Worm (Caenorhabditis elegans): ENCODE measurements around the gene F16G10.8.
A peak's percentile ranks its signal among the peaks of the same experiment; 100 is the strongest.

Gene F16G10.8

DNA sequence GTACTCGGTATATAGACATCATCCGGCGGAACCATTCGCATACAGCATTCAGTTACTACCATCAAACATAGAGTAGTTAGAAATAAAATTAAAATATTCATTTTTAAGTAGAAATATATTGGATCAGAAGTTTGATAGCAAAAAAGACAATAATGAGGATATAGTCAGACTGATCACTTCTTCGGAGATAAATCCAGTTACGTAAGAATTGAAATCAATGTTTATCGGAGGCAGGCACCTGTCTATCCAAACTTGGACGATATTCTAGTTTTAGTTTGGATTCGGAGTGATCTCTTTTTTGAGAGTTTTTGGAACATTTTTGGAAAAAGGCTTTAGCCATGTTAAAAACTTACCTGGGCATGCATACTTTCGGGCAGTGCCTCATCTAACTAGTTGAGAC, at the start of gene F16G10.8:
Gene F16G10.8 (minus strand): TSS at position 101 of the 400 bp plus-strand sequence.
- TF ChIP-seq ztf-11 (tag; optimal IDR thresholded peaks at IDR 0.05) = no peak
- TF ChIP-seq nhr-43 (tag; optimal IDR thresholded peaks at IDR 0.05; ENCODE audit: poor library complexity, severe bottlenecking) = no peak
- TF ChIP-seq eor-1 (tag; optimal IDR thresholded peaks at IDR 0.05) = no peak
- no peak for TF ChIP-seq jun-1 (tag; optimal IDR thresholded peaks at IDR 0.05)
- no peak for TF ChIP-seq egl-5 (tag; optimal IDR thresholded peaks at IDR 0.05)
- TF ChIP-seq ceh-82 (tag; optimal IDR thresholded peaks at IDR 0.05) = no peak
- TF ChIP-seq mml-1 (tag; optimal IDR thresholded peaks at IDR 0.05) = no peak
- TF ChIP-seq nfya-1 (tag; optimal IDR thresholded peaks at IDR 0.05; ENCODE audit: insufficient read depth) = no peak

DNA sequence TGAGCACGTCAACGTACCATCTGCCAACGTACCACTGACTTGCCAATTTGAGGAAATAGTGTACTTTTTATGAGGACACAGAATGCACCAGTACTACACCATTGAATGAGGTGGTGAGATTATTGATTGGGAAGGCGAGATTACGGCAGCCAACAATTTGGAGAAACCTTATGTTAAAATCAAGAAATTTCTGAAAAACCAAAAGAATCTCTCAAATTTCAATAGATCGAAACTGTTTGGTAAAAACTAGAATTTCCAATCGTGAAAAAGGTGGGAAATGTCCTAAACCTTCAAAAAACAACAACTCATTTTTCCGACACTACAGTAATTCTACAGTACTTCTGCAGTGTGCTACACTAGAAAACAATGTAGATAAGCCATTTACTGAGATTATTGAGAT, 48.7 kb upstream of the F16G10.8 start, which contains the start of gene ceh-86:
Gene ceh-86 (minus strand): TSS at position 101 of the 400 bp plus-strand sequence.
- TF ChIP-seq aly-2 (tag; optimal IDR thresholded peaks at IDR 0.05) = no peak
- no peak for TF ChIP-seq daf-12 (tag; optimal IDR thresholded peaks at IDR 0.05)
- TF ChIP-seq elt-3 (tag; optimal IDR thresholded peaks at IDR 0.05) = no peak
- TF ChIP-seq mdl-1 (tag; optimal IDR thresholded peaks at IDR 0.05) = no peak
- no peak for TF ChIP-seq skn-1 (tag; optimal IDR thresholded peaks at IDR 0.05)
- TF ChIP-seq lsy-12 (tag; optimal IDR thresholded peaks at IDR 0.05) = no peak
- TF ChIP-seq nhr-43 (tag; optimal IDR thresholded peaks at IDR 0.05; ENCODE audit: poor library complexity, severe bottlenecking) = no peak
- TF ChIP-seq R02D3.7 (tag; optimal IDR thresholded peaks at IDR 0.05) = no peak
- TF ChIP-seq pqm-1 (tag; optimal IDR thresholded peaks at IDR 0.05) = no peak
- TF ChIP-seq egl-5 (tag; optimal IDR thresholded peaks at IDR 0.05) = no peak
- no peak for TF ChIP-seq ceh-16 (tag; optimal IDR thresholded peaks at IDR 0.05)
- TF ChIP-seq ZK546.5 (tag; optimal IDR thresholded peaks at IDR 0.05) = no peak
- no peak for TF ChIP-seq eor-1 (tag; optimal IDR thresholded peaks at IDR 0.05)
- no peak for TF ChIP-seq nhr-237 (tag; optimal IDR thresholded peaks at IDR 0.05)
- TF ChIP-seq nhr-12 (tag; optimal IDR thresholded peaks at IDR 0.05) = no peak
- no peak for TF ChIP-seq pha-4 (tag; optimal IDR thresholded peaks at IDR 0.05)

DNA sequence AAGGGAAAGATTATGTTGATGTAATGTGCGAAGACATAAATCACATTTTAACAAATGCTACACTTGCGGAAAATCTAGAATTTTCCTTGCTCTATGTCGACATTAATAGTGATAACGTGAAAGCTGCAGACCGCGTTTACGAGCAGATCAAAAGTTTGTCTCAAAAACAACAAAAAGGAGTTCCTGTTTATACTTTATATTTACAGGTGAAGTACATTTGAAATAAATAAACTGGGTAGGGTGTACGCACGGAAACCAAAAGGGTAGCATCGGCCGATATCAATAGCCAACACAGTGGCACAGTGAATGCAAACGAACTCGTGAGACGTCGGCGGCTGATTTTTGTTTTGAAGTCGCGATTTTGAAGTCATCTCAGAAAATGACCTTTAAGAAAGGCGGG, 39.2 kb upstream of the F16G10.8 start:
- TF ChIP-seq ZK546.5 (tag; optimal IDR thresholded peaks at IDR 0.05) (no peak), elt-2 (tag; optimal IDR thresholded peaks at IDR 0.05) (peak; percentile 6)

ce11 chrII:2421905-2422304, 38.7 kb upstream of the F16G10.8 start, which contains the start of gene F42G2.2:
Gene F42G2.2, plus strand, starts transcription at chrII:2422205.
- TF ChIP-seq ceh-9 (tag; optimal IDR thresholded peaks at IDR 0.05) = no peak
- no peak for TF ChIP-seq jun-1 (tag; optimal IDR thresholded peaks at IDR 0.05)
- TF ChIP-seq nhr-28 (tag; optimal IDR thresholded peaks at IDR 0.05) = no peak
- TF ChIP-seq fos-1 (tag; optimal IDR thresholded peaks at IDR 0.05) = no peak
- TF ChIP-seq ZK546.5 (tag; optimal IDR thresholded peaks at IDR 0.05) = no peak
- no peak for TF ChIP-seq egl-27 (tag; optimal IDR thresholded peaks at IDR 0.05)

- TF ChIP-seq tbx-2 (tag; optimal IDR thresholded peaks at IDR 0.05) (no peak), pha-4 (tag; optimal IDR thresholded peaks at IDR 0.05) (peak; percentile 36), pqm-1 (tag; optimal IDR thresholded peaks at IDR 0.05) (peak; percentile 57), lsy-12 (tag; optimal IDR thresholded peaks at IDR 0.05) (no peak), elt-2 (tag; optimal IDR thresholded peaks at IDR 0.05) (peak; percentile 52)
Measured at ce11 chrII:2421185-2421584, 38.0 kb upstream of the F16G10.8 start.

- peak; percentile 62 for TF ChIP-seq elt-2 (tag; optimal IDR thresholded peaks at IDR 0.05)
- TF ChIP-seq pha-4 (tag; optimal IDR thresholded peaks at IDR 0.05) = peak; percentile 62
- peak; percentile 24 for TF ChIP-seq pqm-1 (tag; optimal IDR thresholded peaks at IDR 0.05)
- TF ChIP-seq lin-39 (tag; optimal IDR thresholded peaks at IDR 0.05) = no peak
Measured at ce11 chrII:2420685-2421084, 37.5 kb upstream of the F16G10.8 start.

ce11 chrII:2418836-2419235, 35.6 kb upstream of the F16G10.8 start, which contains the start of gene fbxc-20:
Gene fbxc-20, plus strand, starts transcription at chrII:2419136.
- TF ChIP-seq snpc-4 (tag; optimal IDR thresholded peaks at IDR 0.05) (no peak), aly-2 (tag; optimal IDR thresholded peaks at IDR 0.05) (no peak), R02D3.7 (tag; optimal IDR thresholded peaks at IDR 0.05) (no peak), unc-39 (tag; optimal IDR thresholded peaks at IDR 0.05) (no peak), lin-15B (tag; optimal IDR thresholded peaks at IDR 0.05) (no peak), nhr-23 (tag; optimal IDR thresholded peaks at IDR 0.05) (no peak), zag-1 (tag; optimal IDR thresholded peaks at IDR 0.05) (no peak), hmg-11 (tag; optimal IDR thresholded peaks at IDR 0.05) (no peak), ztf-11 (tag; optimal IDR thresholded peaks at IDR 0.05) (no peak), ztf-4 (tag; optimal IDR thresholded peaks at IDR 0.05) (no peak), nfya-1 (tag; optimal IDR thresholded peaks at IDR 0.05; ENCODE audit: insufficient read depth) (no peak)

All from whole organism, L3 larva.